Worm (Caenorhabditis elegans) whole organism, midembryonic: ENCODE results near the gene srw-31.
"Not testable (repeated sequence)": the region's sequence is repeated elsewhere in the genome, so short reads cannot be mapped to it uniquely, and the experiment has no call there.

ENCODE experiments used
- T22C8.4 ChIP-seq: fragments of 200-800 bp; sonication (Bioruptor generic); IDR thresholded peaks from 2 replicates; pipeline ENCODE4 v1.3.6; 2022; ENCODE audit warnings: missing genetic modification characterization, missing compliant biosample characterization
- cog-1 ChIP-seq: sonication (generic microtip); optimal IDR thresholded peaks from 2 replicates; lab custom pipeline; 2016; ENCODE audit warnings: missing genetic modification characterization, missing compliant biosample characterization
- flt-1 ChIP-seq: fragments of 200-800 bp; sonication (Bioruptor generic); IDR thresholded peaks from 2 replicates; pipeline ENCODE4 v1.3.6; 2022; ENCODE audit warnings: missing genetic modification characterization, missing compliant biosample characterization
- klf-2 ChIP-seq: fragments of 200-800 bp; sonication (Bioruptor generic); conservative IDR thresholded peaks from 2 replicates; pipeline ENCODE4 v1.3.6; 2022; ENCODE audit warnings: missing genetic modification reagents, missing genetic modification characterization, missing compliant biosample characterization
- med-1 ChIP-seq: sonication (generic microtip); optimal IDR thresholded peaks from 2 replicates; lab custom pipeline; 2017; ENCODE audit warnings: missing genetic modification characterization, mild to moderate bottlenecking, missing compliant biosample characterization, antibody characterized with exemption, missing genetic modification reagents; ENCODE audit not compliant: insufficient read depth
- ref-1 ChIP-seq: fragments of 200-800 bp; sonication (Bioruptor generic); conservative IDR thresholded peaks from 2 replicates; pipeline ENCODE4 v1.3.6; 2022; ENCODE audit warnings: missing genetic modification reagents, missing genetic modification characterization, missing compliant biosample characterization
- tab-1 ChIP-seq: fragments of 200-800 bp; sonication (Bioruptor generic); IDR thresholded peaks from 2 replicates; pipeline ENCODE4 v1.3.6; 2022; ENCODE audit warnings: missing genetic modification characterization, missing compliant biosample characterization
- ztf-23 ChIP-seq: fragments of 200-800 bp; sonication (Bioruptor generic); IDR thresholded peaks from 2 replicates; pipeline ENCODE4 v1.3.6; 2022; ENCODE audit warnings: missing genetic modification reagents, missing genetic modification characterization, missing compliant biosample characterization
- ztf-29 ChIP-seq: fragments of 200-800 bp; sonication (Bioruptor generic); IDR thresholded peaks from 2 replicates; pipeline ENCODE4 v1.3.6; 2022; ENCODE audit warnings: missing genetic modification reagents, missing genetic modification characterization, missing compliant biosample characterization

srw-31 gene

ce11 chrV:17506289-17506688, at the start of gene srw-31:
Gene srw-31 (plus strand): TSS chrV:17506589.
- TF ChIP-seq ref-1 = no peak
- TF ChIP-seq ztf-23 = no peak
- no peak for TF ChIP-seq cog-1 (tag; lab: Kevin White, UChicago)
- no peak for TF ChIP-seq med-1 (GFP tag; lab: Kevin White, UChicago)

ce11 chrV:17458069-17458468, 48.3 kb upstream of the srw-31 start, which contains the start of gene str-200:
Gene str-200 (minus strand): TSS chrV:17458169.
- no peak for TF ChIP-seq T22C8.4 (GFP tag; lab: Robert Waterston, UW)
- no peak for TF ChIP-seq ztf-29 (GFP tag; lab: Robert Waterston, UW)
- no peak for TF ChIP-seq cog-1 (tag; lab: Kevin White, UChicago)
- TF ChIP-seq ztf-23 = no peak
- TF ChIP-seq ref-1 = no peak
- no peak for TF ChIP-seq klf-2
- no peak for TF ChIP-seq tab-1 (GFP tag; lab: Robert Waterston, UW)
- TF ChIP-seq flt-1 = no peak
- no peak for TF ChIP-seq med-1 (GFP tag; lab: Kevin White, UChicago)

ce11 chrV:17460061-17460460, 46.3 kb upstream of the srw-31 start, which contains the start of gene srz-48:
Gene srz-48 (minus strand): TSS chrV:17460161.
- no peak for TF ChIP-seq ztf-29 (GFP tag; lab: Robert Waterston, UW)
- TF ChIP-seq tab-1 (GFP tag; lab: Robert Waterston, UW) = no peak
- TF ChIP-seq T22C8.4 (GFP tag; lab: Robert Waterston, UW) = no peak
- no peak for TF ChIP-seq med-1 (GFP tag; lab: Kevin White, UChicago)
- no peak for TF ChIP-seq ref-1
- no peak for TF ChIP-seq flt-1

ce11 chrV:17464278-17464677, 42.1 kb upstream of the srw-31 start, which contains the start of gene F20E11.7:
Gene F20E11.7 (plus strand): TSS chrV:17464578.
- not testable (repeated sequence) for TF ChIP-seq med-1 (GFP tag; lab: Kevin White, UChicago); klf-2; ztf-23

ce11 chrV:17466751-17467150, 39.6 kb upstream of the srw-31 start, which contains the start of gene srw-72:
Gene srw-72 (plus strand): TSS chrV:17467051.
- no peak for TF ChIP-seq cog-1 (tag; lab: Kevin White, UChicago)
- no peak for TF ChIP-seq med-1 (GFP tag; lab: Kevin White, UChicago)

- TF ChIP-seq flt-1 = no peak
- no peak for TF ChIP-seq ref-1
- TF ChIP-seq klf-2 = no peak
- no peak for TF ChIP-seq ztf-23
- TF ChIP-seq tab-1 (GFP tag; lab: Robert Waterston, UW) = no peak
- TF ChIP-seq T22C8.4 (GFP tag; lab: Robert Waterston, UW) = no peak
- TF ChIP-seq med-1 (GFP tag; lab: Kevin White, UChicago) = no peak
- TF ChIP-seq cog-1 (tag; lab: Kevin White, UChicago) = no peak
- no peak for TF ChIP-seq ztf-29 (GFP tag; lab: Robert Waterston, UW)
Measured at ce11 chrV:17467881-17468280, 38.5 kb upstream of the srw-31 start.

- no peak for TF ChIP-seq med-1 (GFP tag; lab: Kevin White, UChicago)
Measured at ce11 chrV:17469180-17469579, 37.2 kb upstream of the srw-31 start, which contains the start of gene F20E11.17. Gene F20E11.17 (minus strand): TSS chrV:17469280.

- TF ChIP-seq ref-1 = no peak
- no peak for TF ChIP-seq T22C8.4 (GFP tag; lab: Robert Waterston, UW)
- TF ChIP-seq med-1 (GFP tag; lab: Kevin White, UChicago) = no peak
- no peak for TF ChIP-seq ztf-23
- no peak for TF ChIP-seq ztf-29 (GFP tag; lab: Robert Waterston, UW)
- no peak for TF ChIP-seq flt-1
- no peak for TF ChIP-seq tab-1 (GFP tag; lab: Robert Waterston, UW)
- no peak for TF ChIP-seq cog-1 (tag; lab: Kevin White, UChicago)
- TF ChIP-seq klf-2 = no peak
Measured at ce11 chrV:17471564-17471963, 34.8 kb upstream of the srw-31 start, which contains the start of gene srh-235. Gene srh-235 (minus strand): TSS chrV:17471664.

- TF ChIP-seq klf-2 = no peak
- TF ChIP-seq cog-1 (tag; lab: Kevin White, UChicago) = no peak
- TF ChIP-seq ztf-23 = no peak
- TF ChIP-seq T22C8.4 (GFP tag; lab: Robert Waterston, UW) = no peak
- no peak for TF ChIP-seq ref-1
- TF ChIP-seq med-1 (GFP tag; lab: Kevin White, UChicago) = no peak
- no peak for TF ChIP-seq flt-1
- TF ChIP-seq ztf-29 (GFP tag; lab: Robert Waterston, UW) = no peak
- no peak for TF ChIP-seq tab-1 (GFP tag; lab: Robert Waterston, UW)
Measured at ce11 chrV:17473699-17474098, 32.7 kb upstream of the srw-31 start, which contains the start of gene srh-123. Gene srh-123 (plus strand): TSS chrV:17473999.

- TF ChIP-seq cog-1 (tag; lab: Kevin White, UChicago) (no peak), flt-1 (no peak), ref-1 (no peak), ztf-23 (no peak), klf-2 (no peak), ztf-29 (GFP tag; lab: Robert Waterston, UW) (no peak), tab-1 (GFP tag; lab: Robert Waterston, UW) (no peak), T22C8.4 (GFP tag; lab: Robert Waterston, UW) (no peak), med-1 (GFP tag; lab: Kevin White, UChicago) (no peak)
Measured at ce11 chrV:17476490-17476889, 29.9 kb upstream of the srw-31 start, which contains the start of gene srbc-61. Gene srbc-61 (plus strand): TSS chrV:17476790.

- TF ChIP-seq klf-2 = no peak
- no peak for TF ChIP-seq tab-1 (GFP tag; lab: Robert Waterston, UW)
- no peak for TF ChIP-seq ref-1
- TF ChIP-seq ztf-23 = no peak
- no peak for TF ChIP-seq flt-1
Measured at ce11 chrV:17485078-17485477, 21.3 kb upstream of the srw-31 start, which contains the start of gene srh-111. Gene srh-111 (minus strand): TSS chrV:17485178.
